Worm (Caenorhabditis elegans) whole organism, mixed stage, embryonic: ENCODE results near the gene K05B2.4.

ENCODE experiments used
- blmp-1 ChIP-seq: fragments of 150-350 bp; optimal IDR thresholded peaks from 2 replicates; lab custom pipeline; 2014; ENCODE audit warnings: missing biosample characterization, missing genetic modification characterization
- cnd-1 ChIP-seq: fragments of 200-800 bp; sonication (Bioruptor generic); optimal IDR thresholded peaks from 2 replicates; lab custom pipeline; 2018; ENCODE audit warnings: mild to moderate bottlenecking, missing genetic modification characterization, missing compliant biosample characterization
- lin-13 ChIP-seq: fragments of 150-350 bp; optimal IDR thresholded peaks from 2 replicates; lab custom pipeline; 2014; ENCODE audit warnings: missing biosample characterization, missing genetic modification characterization
- mab-5 ChIP-seq: fragments of 150-350 bp; optimal IDR thresholded peaks from 2 replicates; lab custom pipeline; 2014; ENCODE audit warnings: missing biosample characterization, missing genetic modification characterization
- mep-1 ChIP-seq: fragments of 150-350 bp; optimal IDR thresholded peaks from 2 replicates; lab custom pipeline; 2017; ENCODE audit warnings: missing biosample characterization, missing genetic modification reagents, missing genetic modification characterization, inconsistent platforms
- nhr-12 ChIP-seq: fragments of 150-350 bp; optimal IDR thresholded peaks from 2 replicates; lab custom pipeline; 2014; ENCODE audit warnings: missing biosample characterization, missing genetic modification characterization
- nhr-28 ChIP-seq: fragments of 150-350 bp; optimal IDR thresholded peaks from 2 replicates; lab custom pipeline; 2014; ENCODE audit warnings: missing biosample characterization, missing genetic modification characterization
- nhr-76 ChIP-seq: sonication (generic microtip); optimal IDR thresholded peaks from 2 replicates; lab custom pipeline; 2017; ENCODE audit warnings: missing biosample characterization, missing genetic modification characterization
- pha-4 ChIP-seq: fragments of 150-350 bp; optimal IDR thresholded peaks from 2 replicates; lab custom pipeline; 2018; ENCODE audit warnings: missing biosample characterization, missing genetic modification reagents, missing genetic modification characterization
- snpc-4 ChIP-seq: fragments of 150-350 bp; optimal IDR thresholded peaks from 2 replicates; lab custom pipeline; 2014; ENCODE audit warnings: missing biosample characterization, missing genetic modification characterization
- unc-62 ChIP-seq: fragments of 150-350 bp; optimal IDR thresholded peaks from 2 replicates; lab custom pipeline; 2014; ENCODE audit warnings: missing biosample characterization, missing genetic modification reagents, missing genetic modification characterization
- ztf-11 ChIP-seq: fragments of 150-350 bp; optimal IDR thresholded peaks from 2 replicates; lab custom pipeline; 2014; ENCODE audit warnings: missing biosample characterization, missing genetic modification characterization

ce11 chrX:4960910-4961680, 40.3 kb upstream of the K05B2.4 start:
- TF ChIP-seq mep-1 (tag; lab: Kevin White, UChicago) (no peak), lin-13 (tag; lab: Kevin White, UChicago) (no peak), snpc-4 (tag; lab: Kevin White, UChicago) (no peak), nhr-76 (no peak), cnd-1 (tag; lab: Kevin White, UChicago) (no peak), pha-4 (tag; lab: Kevin White, UChicago) (no peak), ztf-11 (peak; percentile 28), blmp-1 (tag; lab: Kevin White, UChicago) (no peak), unc-62 (no peak), nhr-28 (no peak), mab-5 (tag; lab: Kevin White, UChicago) (no peak), nhr-12 (tag; lab: Kevin White, UChicago) (no peak)
